Worm (Caenorhabditis elegans) whole organism, L4 larva: ENCODE data around the gene pals-26.
A peak's percentile ranks its signal among the peaks of the same experiment; 100 is the strongest.

ENCODE experiments used
- F10B5.3 ChIP-seq: sonication (generic microtip); optimal IDR thresholded peaks from 2 replicates; lab custom pipeline; 2016; ENCODE audit warnings: mild to moderate bottlenecking, missing genetic modification characterization, missing compliant biosample characterization
- F26F4.8 ChIP-seq: fragments of 200-800 bp; sonication (Bioruptor generic); conservative IDR thresholded peaks from 2 replicates; pipeline ENCODE4 v1.3.6; 2022; ENCODE audit warnings: missing genetic modification characterization, missing compliant biosample characterization
- F37D6.2 ChIP-seq: sonication (generic microtip); optimal IDR thresholded peaks from 2 replicates; lab custom pipeline; 2016; ENCODE audit warnings: mild to moderate bottlenecking, missing genetic modification characterization, missing compliant biosample characterization
- F49E8.2 ChIP-seq: sonication (generic microtip); optimal IDR thresholded peaks from 2 replicates; lab custom pipeline; 2016; ENCODE audit warnings: missing compliant biosample characterization, mild to moderate bottlenecking, missing genetic modification characterization, borderline replicate concordance
- T20F7.1 ChIP-seq: fragments of 200-800 bp; sonication (Bioruptor generic); optimal IDR thresholded peaks from 2 replicates; lab custom pipeline; 2018; ENCODE audit warnings: mild to moderate bottlenecking, missing genetic modification characterization, missing compliant biosample characterization
- T26A8.4 ChIP-seq: fragments of 200-800 bp; sonication (Bioruptor generic); IDR thresholded peaks from 2 replicates; pipeline ENCODE4 v1.3.6; 2022; ENCODE audit warnings: missing genetic modification characterization, missing compliant biosample characterization
- Y105C5A.15 ChIP-seq: fragments of 200-800 bp; sonication (Bioruptor generic); IDR thresholded peaks from 2 replicates; pipeline ENCODE4 v1.3.6; 2022; ENCODE audit warnings: missing genetic modification characterization, missing compliant biosample characterization
- Y48G9A.11 ChIP-seq: fragments of 200-800 bp; sonication (Bioruptor generic); IDR thresholded peaks from 2 replicates; pipeline ENCODE4 v1.3.6; 2022; ENCODE audit warnings: missing genetic modification reagents, missing genetic modification characterization, missing compliant biosample characterization
- Y5F2A.4 ChIP-seq: fragments of 200-800 bp; sonication (Bioruptor generic); optimal IDR thresholded peaks from 2 replicates; lab custom pipeline; 2018; ENCODE audit warnings: mild to moderate bottlenecking, missing genetic modification characterization, missing compliant biosample characterization
- ZK337.2 ChIP-seq: fragments of 200-800 bp; sonication (Bioruptor generic); IDR thresholded peaks from 2 replicates; pipeline ENCODE4 v1.3.6; 2022; ENCODE audit warnings: missing genetic modification reagents, missing genetic modification characterization, missing compliant biosample characterization
- ZK546.5 ChIP-seq, 2 experiments: sonication (generic microtip); optimal IDR thresholded peaks; 2 replicates each; lab custom pipeline; 2017; ENCODE audit warnings: missing biosample characterization in 2 of 2, missing genetic modification characterization in 2 of 2
- aha-1 ChIP-seq: fragments of 150-350 bp; peaks from one replicate; lab custom pipeline; 2014; ENCODE audit warnings: missing biosample characterization, missing genetic modification characterization
- aly-2 ChIP-seq: sonication (generic microtip); optimal IDR thresholded peaks from 2 replicates; lab custom pipeline; 2018; ENCODE audit warnings: missing biosample characterization, missing genetic modification characterization
- ama-1 ChIP-seq: fragments of 150-350 bp; optimal IDR thresholded peaks from 2 replicates; lab custom pipeline; 2014; ENCODE audit warnings: inconsistent platforms, mixed read lengths
- arid-1 ChIP-seq: fragments of 200-800 bp; sonication (Bioruptor generic); conservative IDR thresholded peaks from 2 replicates; pipeline ENCODE4 v1.3.6; 2022; ENCODE audit warnings: missing genetic modification reagents, missing genetic modification characterization, missing compliant biosample characterization
- attf-4 ChIP-seq: sonication (generic microtip); optimal IDR thresholded peaks from 3 replicates; lab custom pipeline; 2017; ENCODE audit warnings: missing biosample characterization, missing genetic modification characterization
- ceh-32 ChIP-seq: sonication (generic microtip); optimal IDR thresholded peaks from 2 replicates; lab custom pipeline; 2016; ENCODE audit warnings: mild to moderate bottlenecking, missing genetic modification characterization, missing compliant biosample characterization; ENCODE audit not compliant: poor library complexity
- ceh-44 ChIP-seq: fragments of 200-800 bp; sonication (Bioruptor generic); IDR thresholded peaks from 2 replicates; pipeline ENCODE4 v1.3.6; 2022; ENCODE audit warnings: missing genetic modification reagents, missing genetic modification characterization, missing compliant biosample characterization
- ceh-82 ChIP-seq: sonication (generic microtip); optimal IDR thresholded peaks from 2 replicates; lab custom pipeline; 2017; ENCODE audit warnings: missing biosample characterization, missing genetic modification characterization
- cey-2 ChIP-seq: sonication (generic microtip); optimal IDR thresholded peaks from 3 replicates; lab custom pipeline; 2017; ENCODE audit warnings: missing genetic modification characterization, mild to moderate bottlenecking, missing compliant biosample characterization, antibody characterized with exemption, borderline replicate concordance; ENCODE audit not compliant: insufficient read depth
- ctbp-1 ChIP-seq: fragments of 200-800 bp; sonication (Bioruptor generic); IDR thresholded peaks from 2 replicates; pipeline ENCODE4 v1.3.6; 2022; ENCODE audit warnings: missing genetic modification reagents, missing genetic modification characterization, missing compliant biosample characterization
- daf-16 ChIP-seq, 3 experiments: sonication (generic microtip); optimal IDR thresholded peaks; 2 replicates each; lab custom pipeline; 2016 to 2017; ENCODE audit warnings: missing genetic modification characterization in 3 of 3, missing genetic modification reagents in 3 of 3, mild to moderate bottlenecking in 2 of 3, missing compliant biosample characterization in 2 of 3, missing biosample characterization in 1 of 3, moderate library complexity in 1 of 3
- daf-8 ChIP-seq: fragments of 200-800 bp; sonication (Bioruptor generic); IDR thresholded peaks from 2 replicates; pipeline ENCODE4 v1.3.6; 2022; ENCODE audit warnings: missing genetic modification characterization, missing compliant biosample characterization
- duxl-1 ChIP-seq: sonication (generic microtip); optimal IDR thresholded peaks from 2 replicates; lab custom pipeline; 2016; ENCODE audit warnings: mild to moderate bottlenecking, missing genetic modification characterization, moderate library complexity, missing compliant biosample characterization; ENCODE audit not compliant: poor library complexity
- dve-1 ChIP-seq: sonication (generic microtip); optimal IDR thresholded peaks from 2 replicates; lab custom pipeline; 2017; ENCODE audit warnings: antibody characterized with exemption, mild to moderate bottlenecking, missing genetic modification characterization, missing compliant biosample characterization; ENCODE audit not compliant: insufficient read depth
- fos-1 ChIP-seq: fragments of 150-350 bp; optimal IDR thresholded peaks from 2 replicates; lab custom pipeline; 2014; ENCODE audit warnings: missing biosample characterization, missing genetic modification characterization
- gei-8 ChIP-seq: fragments of 200-800 bp; sonication (Bioruptor generic); optimal IDR thresholded peaks from 2 replicates; lab custom pipeline; 2018; ENCODE audit warnings: mild to moderate bottlenecking, missing genetic modification characterization, missing compliant biosample characterization
- hif-1 ChIP-seq, 2 experiments: sonication (generic microtip); optimal IDR thresholded peaks; 2 replicates each; lab custom pipeline; 2016 to 2017; ENCODE audit warnings: missing compliant biosample characterization in 2 of 2, missing genetic modification characterization in 2 of 2, missing genetic modification reagents in 2 of 2, missing genotype in 2 of 2, mild to moderate bottlenecking in 1 of 2
- hlh-11 ChIP-seq: fragments of 200-800 bp; sonication (Bioruptor generic); optimal IDR thresholded peaks from 2 replicates; lab custom pipeline; 2018; ENCODE audit warnings: mild to moderate bottlenecking, missing genetic modification characterization, missing compliant biosample characterization
- jun-1 ChIP-seq: fragments of 150-350 bp; optimal IDR thresholded peaks from 2 replicates; lab custom pipeline; 2014; ENCODE audit warnings: missing biosample characterization, missing genetic modification reagents, missing genetic modification characterization
- lin-1 ChIP-seq: fragments of 200-800 bp; sonication (Bioruptor generic); IDR thresholded peaks from 2 replicates; pipeline ENCODE4 v1.3.6; 2022; ENCODE audit warnings: missing genetic modification reagents, missing genetic modification characterization, missing compliant biosample characterization
- lin-29 ChIP-seq: fragments of 200-800 bp; sonication (Bioruptor generic); IDR thresholded peaks from 2 replicates; pipeline ENCODE4 v1.3.6; 2022; ENCODE audit warnings: missing genetic modification reagents, missing genetic modification characterization, missing compliant biosample characterization
- lin-39 ChIP-seq: fragments of 150-350 bp; optimal IDR thresholded peaks from 2 replicates; lab custom pipeline; 2014; ENCODE audit warnings: missing biosample characterization, missing genetic modification reagents, missing genetic modification characterization
- lsy-2 ChIP-seq, 2 experiments: fragments of 150-350 bp in 1 of 2; sonication (generic microtip) in 1 of 2; optimal IDR thresholded peaks; 2 replicates each; lab custom pipeline; 2014 to 2017; ENCODE audit warnings: missing biosample characterization in 2 of 2, missing genetic modification characterization in 2 of 2
- mdl-1 ChIP-seq, 2 experiments: fragments of 150-350 bp in 1 of 2; sonication (generic microtip) in 1 of 2; optimal IDR thresholded peaks; 2 replicates each; lab custom pipeline; 2014 to 2017; ENCODE audit warnings: missing biosample characterization in 2 of 2, missing genetic modification characterization in 2 of 2
- mdt-29 ChIP-seq: fragments of 200-800 bp; sonication (Bioruptor generic); IDR thresholded peaks from 2 replicates; pipeline ENCODE4 v1.3.6; 2022; ENCODE audit warnings: missing genetic modification reagents, missing genetic modification characterization, missing compliant biosample characterization
- nhr-11 ChIP-seq: fragments of 150-350 bp; optimal IDR thresholded peaks from 2 replicates; lab custom pipeline; 2014; ENCODE audit warnings: missing biosample characterization, missing genetic modification characterization
- nhr-25 ChIP-seq: sonication (generic microtip); optimal IDR thresholded peaks from 2 replicates; lab custom pipeline; 2017; ENCODE audit warnings: missing genetic modification characterization, mild to moderate bottlenecking, missing compliant biosample characterization, antibody characterized with exemption, moderate library complexity, borderline replicate concordance; ENCODE audit not compliant: insufficient read depth
- nhr-28 ChIP-seq: fragments of 150-350 bp; optimal IDR thresholded peaks from 2 replicates; lab custom pipeline; 2014; ENCODE audit warnings: missing biosample characterization, missing genetic modification characterization
- nhr-42 ChIP-seq: fragments of 200-800 bp; sonication (Bioruptor generic); IDR thresholded peaks from 2 replicates; pipeline ENCODE4 v1.3.6; 2022; ENCODE audit warnings: missing genetic modification characterization, missing compliant biosample characterization
- nhr-48 ChIP-seq: sonication (generic microtip); optimal IDR thresholded peaks from 2 replicates; lab custom pipeline; 2016; ENCODE audit warnings: mild to moderate bottlenecking, missing genetic modification characterization, missing compliant biosample characterization
- nhr-6 ChIP-seq: fragments of 150-350 bp; optimal IDR thresholded peaks from 2 replicates; lab custom pipeline; 2014; ENCODE audit warnings: missing biosample characterization, missing genetic modification characterization
- nhr-76 ChIP-seq: fragments of 150-350 bp; optimal IDR thresholded peaks from 2 replicates; lab custom pipeline; 2014; ENCODE audit warnings: missing biosample characterization, missing genetic modification characterization
- nhr-77 ChIP-seq: fragments of 150-350 bp; optimal IDR thresholded peaks from 2 replicates; lab custom pipeline; 2014; ENCODE audit warnings: missing biosample characterization, missing genetic modification characterization
- pqm-1 ChIP-seq: sonication (generic microtip); optimal IDR thresholded peaks from 2 replicates; lab custom pipeline; 2017; ENCODE audit warnings: missing biosample characterization, missing genetic modification characterization
- rbr-2 ChIP-seq: sonication (generic microtip); optimal IDR thresholded peaks from 2 replicates; lab custom pipeline; 2016; ENCODE audit warnings: missing genotype, missing genetic modification characterization, missing compliant biosample characterization
- set-16 ChIP-seq: fragments of 200-800 bp; sonication (Bioruptor generic); IDR thresholded peaks from 2 replicates; pipeline ENCODE4 v1.3.6; 2022; ENCODE audit warnings: missing genetic modification reagents, missing genetic modification characterization, missing compliant biosample characterization
- zag-1 ChIP-seq: fragments of 150-350 bp; optimal IDR thresholded peaks from 2 replicates; lab custom pipeline; 2014; ENCODE audit warnings: missing biosample characterization, missing genetic modification characterization
- zip-11 ChIP-seq: fragments of 200-800 bp; sonication (Bioruptor generic); IDR thresholded peaks from 2 replicates; pipeline ENCODE4 v1.3.6; 2022; ENCODE audit warnings: missing genetic modification characterization, missing compliant biosample characterization
- zip-2 ChIP-seq: fragments of 150-350 bp; optimal IDR thresholded peaks from 2 replicates; lab custom pipeline; 2014; ENCODE audit warnings: missing biosample characterization, missing genetic modification characterization
- ztf-11 ChIP-seq: fragments of 150-350 bp; optimal IDR thresholded peaks from 2 replicates; lab custom pipeline; 2014; ENCODE audit warnings: missing biosample characterization, missing genetic modification characterization
- ztf-7 ChIP-seq: fragments of 150-350 bp; optimal IDR thresholded peaks from 2 replicates; lab custom pipeline; 2014; ENCODE audit warnings: missing biosample characterization, missing genetic modification characterization

Gene pals-26

DNA sequence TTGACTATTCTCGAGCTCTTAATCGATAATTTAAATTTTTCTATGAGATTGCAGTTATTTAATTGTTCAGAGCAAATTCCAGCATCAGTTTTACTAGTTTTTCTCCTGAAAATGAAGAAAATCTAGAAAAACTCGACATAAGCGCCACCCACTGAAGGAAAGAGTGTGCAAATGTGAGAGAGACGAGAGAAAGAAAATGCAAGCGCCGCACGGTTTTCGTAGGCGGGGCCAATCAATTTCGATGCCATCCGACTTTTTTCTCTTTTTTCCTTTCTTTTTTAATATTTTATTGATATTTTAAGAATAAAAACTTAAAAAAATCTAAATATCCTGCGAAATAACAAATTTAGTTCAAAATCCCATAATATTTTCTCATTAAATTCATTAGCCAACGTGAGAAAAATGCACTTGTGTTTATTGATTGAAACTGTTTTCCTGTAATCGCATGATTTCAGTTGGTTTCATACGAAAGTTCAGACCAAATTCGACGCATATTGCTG is 42.4 kb upstream of the pals-26 start, which contains the start of gene cdk-12:
TSS of gene cdk-12 (plus strand) at position 450 of the 500 bp plus-strand sequence.
- TF ChIP-seq nhr-42 (GFP tag; lab: Robert Waterston, UW) = no peak
- no peak for TF ChIP-seq ZK337.2 (GFP tag; lab: Robert Waterston, UW)
- TF ChIP-seq jun-1 (tag; lab: Kevin White, UChicago) = no peak
- TF ChIP-seq nhr-28 = no peak
- TF ChIP-seq F49E8.2 = no peak
- no peak for TF ChIP-seq F37D6.2
- TF ChIP-seq pqm-1 (tag; lab: Kevin White, UChicago) = no peak
- no peak for TF ChIP-seq daf-16 (GFP tag; optimal IDR thresholded peaks at IDR 0.05; lab: Kevin White, UChicago)
- TF ChIP-seq daf-16 (tag; optimal IDR thresholded peaks at IDR 0.05; lab: Kevin White, UChicago) = no peak
- TF ChIP-seq lsy-2 (tag; optimal IDR thresholded peaks at IDR 0.05; lab: Kevin White, UChicago) = peak in 1 of 2 experiments; percentile 70
- no peak for TF ChIP-seq set-16
- no peak for TF ChIP-seq F26F4.8 (GFP tag; lab: Robert Waterston, UW)
- peak; percentile 15 for TF ChIP-seq nhr-6
- TF ChIP-seq nhr-76 (tag; lab: Kevin White, UChicago) = no peak
- no peak for TF ChIP-seq ceh-82
- no peak for TF ChIP-seq T26A8.4 (GFP tag; lab: Robert Waterston, UW)
- no peak for TF ChIP-seq hif-1 (tag; optimal IDR thresholded peaks at IDR 0.05; lab: Kevin White, UChicago)
- no peak for TF ChIP-seq zag-1 (tag; lab: Kevin White, UChicago)
- no peak for TF ChIP-seq ceh-32 (tag; lab: Kevin White, UChicago)
- no peak for TF ChIP-seq gei-8
- TF ChIP-seq ceh-44 (GFP tag; lab: Robert Waterston, UW) = no peak
- peak; percentile 49 for TF ChIP-seq dve-1
- TF ChIP-seq zip-11 (GFP tag; lab: Robert Waterston, UW) = no peak
- TF ChIP-seq lin-39 (tag; lab: Kevin White, UChicago) = no peak
- no peak for TF ChIP-seq ctbp-1 (GFP tag; lab: Robert Waterston, UW)
- TF ChIP-seq mdl-1 (tag; optimal IDR thresholded peaks at IDR 0.05; lab: Kevin White, UChicago) = no peak
- no peak for TF ChIP-seq aha-1 (tag; lab: Kevin White, UChicago)
- TF ChIP-seq ztf-7 (tag; lab: Kevin White, UChicago) = no peak
- TF ChIP-seq lin-1 (GFP tag; lab: Robert Waterston, UW) = no peak
- no peak for TF ChIP-seq duxl-1 (tag; lab: Kevin White, UChicago)
- TF ChIP-seq Y105C5A.15 (GFP tag; lab: Robert Waterston, UW) = no peak
- no peak for TF ChIP-seq aly-2 (tag; lab: Kevin White, UChicago)
- peak; percentile 32 for TF ChIP-seq hlh-11 (tag; lab: Kevin White, UChicago)
- TF ChIP-seq daf-8 (GFP tag; lab: Robert Waterston, UW) = no peak
- no peak for TF ChIP-seq ama-1 (lab: Kevin White, UChicago)
- TF ChIP-seq cey-2 (tag; lab: Kevin White, UChicago) = no peak
- TF ChIP-seq Y48G9A.11 (GFP tag; lab: Robert Waterston, UW) = no peak
- no peak for TF ChIP-seq F10B5.3 (tag; lab: Kevin White, UChicago)
- TF ChIP-seq nhr-25 (tag; lab: Kevin White, UChicago) = no peak
- no peak for TF ChIP-seq mdt-29 (GFP tag; lab: Robert Waterston, UW)
- TF ChIP-seq ZK546.5 (tag; optimal IDR thresholded peaks at IDR 0.05; lab: Kevin White, UChicago) = no peak
- no peak for TF ChIP-seq nhr-77 (tag; lab: Kevin White, UChicago)
- no peak for TF ChIP-seq lin-29 (GFP tag; lab: Robert Waterston, UW)
- no peak for TF ChIP-seq attf-4
- no peak for TF ChIP-seq zip-2 (tag; lab: Kevin White, UChicago)
- TF ChIP-seq T20F7.1 (GFP tag; lab: Kevin White, UChicago) = no peak
- TF ChIP-seq fos-1 = no peak
- TF ChIP-seq nhr-11 (tag; lab: Kevin White, UChicago) = no peak
- TF ChIP-seq ztf-11 = no peak
- TF ChIP-seq nhr-48 (tag; lab: Kevin White, UChicago) = no peak
- TF ChIP-seq rbr-2 (tag; lab: Kevin White, UChicago) = no peak
- no peak for TF ChIP-seq arid-1 (GFP tag; lab: Robert Waterston, UW)
- no peak for TF ChIP-seq Y5F2A.4 (GFP tag; lab: Kevin White, UChicago)
